Fruit fly (Drosophila melanogaster): Measurements from ENCODE around the gene CG13310.

The CG13310 gene

DNA sequence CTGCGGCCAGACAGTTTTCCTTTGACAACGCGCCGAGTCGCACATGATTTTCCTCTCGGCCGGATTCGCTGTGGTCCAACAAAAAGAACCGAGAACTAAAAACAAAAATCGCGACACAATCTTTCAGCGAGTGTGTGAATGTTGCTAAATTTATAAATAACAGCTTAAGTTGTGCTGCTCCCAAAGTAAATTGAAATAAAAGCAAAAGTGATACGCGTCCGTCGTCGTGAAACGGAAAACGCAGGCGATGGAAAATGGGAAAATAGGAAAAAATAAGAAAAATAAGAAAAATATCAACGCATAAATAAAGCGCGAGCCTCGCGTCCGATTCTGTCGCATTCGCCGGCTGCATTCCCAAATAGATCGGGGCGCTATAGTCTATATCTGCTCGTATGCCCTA, 46.7 kb downstream of the CG13310 start, which contains the start of gene Fhos:
Gene Fhos (plus strand): TSS at position 28 of the 400 bp plus-strand sequence.
- TF ChIP-seq fru (GFP tag; optimal IDR thresholded peaks at IDR 0.05) (no peak), GATAd (GFP tag; optimal IDR thresholded peaks at IDR 0.05) (no peak), sage (GFP tag; optimal IDR thresholded peaks at IDR 0.05) (no peak), CG32264 (GFP tag; optimal IDR thresholded peaks at IDR 0.05) (no peak)

DNA sequence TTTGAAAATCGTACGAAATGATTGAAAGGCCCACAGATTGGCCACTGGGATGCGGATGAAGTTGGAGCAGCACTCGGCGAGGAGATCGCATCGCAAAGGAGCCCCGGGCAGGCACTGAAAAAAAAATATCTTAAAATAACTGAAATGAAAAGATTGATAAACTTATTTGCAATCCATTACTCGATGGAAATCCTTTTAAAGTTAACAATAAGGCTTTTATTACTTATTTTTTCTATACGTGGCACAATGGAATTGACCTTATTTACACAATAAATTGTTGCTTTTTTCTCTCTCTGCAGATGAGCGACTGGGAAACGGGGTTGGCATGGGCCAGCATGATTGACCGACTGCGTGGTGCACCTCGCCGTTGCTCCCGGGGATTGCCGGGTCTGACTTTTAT, 49.1 kb downstream of the CG13310 start:
- TF ChIP-seq CrebA (GFP tag; optimal IDR thresholded peaks at IDR 0.05; ENCODE audit: borderline replicate concordance) (no peak), Abd-B (GFP tag; optimal IDR thresholded peaks at IDR 0.05) (no peak), pan (optimal IDR thresholded peaks at IDR 0.05) (no peak), GATAd (GFP tag; optimal IDR thresholded peaks at IDR 0.05) (no peak), Vsx2 (GFP tag; optimal IDR thresholded peaks at IDR 0.05; ENCODE audit: partially characterized antibody) (no peak), usp (GFP tag; optimal IDR thresholded peaks at IDR 0.05) (no peak), HLH106 (tag; optimal IDR thresholded peaks at IDR 0.05) (no peak), Jra (GFP tag; optimal IDR thresholded peaks at IDR 0.05) (no peak), Dfd (GFP tag; optimal IDR thresholded peaks at IDR 0.05) (no peak), N (GFP tag; optimal IDR thresholded peaks at IDR 0.05) (no peak), Hr78 (GFP tag; optimal IDR thresholded peaks at IDR 0.05) (no peak), CG32264 (GFP tag; optimal IDR thresholded peaks at IDR 0.05) (no peak), fru (GFP tag; optimal IDR thresholded peaks at IDR 0.05) (no peak), brk (GFP tag; optimal IDR thresholded peaks at IDR 0.05) (no peak), Rel (GFP tag; optimal IDR thresholded peaks at IDR 0.05) (no peak), Rel (tag; optimal IDR thresholded peaks at IDR 0.05) (no peak)

DNA sequence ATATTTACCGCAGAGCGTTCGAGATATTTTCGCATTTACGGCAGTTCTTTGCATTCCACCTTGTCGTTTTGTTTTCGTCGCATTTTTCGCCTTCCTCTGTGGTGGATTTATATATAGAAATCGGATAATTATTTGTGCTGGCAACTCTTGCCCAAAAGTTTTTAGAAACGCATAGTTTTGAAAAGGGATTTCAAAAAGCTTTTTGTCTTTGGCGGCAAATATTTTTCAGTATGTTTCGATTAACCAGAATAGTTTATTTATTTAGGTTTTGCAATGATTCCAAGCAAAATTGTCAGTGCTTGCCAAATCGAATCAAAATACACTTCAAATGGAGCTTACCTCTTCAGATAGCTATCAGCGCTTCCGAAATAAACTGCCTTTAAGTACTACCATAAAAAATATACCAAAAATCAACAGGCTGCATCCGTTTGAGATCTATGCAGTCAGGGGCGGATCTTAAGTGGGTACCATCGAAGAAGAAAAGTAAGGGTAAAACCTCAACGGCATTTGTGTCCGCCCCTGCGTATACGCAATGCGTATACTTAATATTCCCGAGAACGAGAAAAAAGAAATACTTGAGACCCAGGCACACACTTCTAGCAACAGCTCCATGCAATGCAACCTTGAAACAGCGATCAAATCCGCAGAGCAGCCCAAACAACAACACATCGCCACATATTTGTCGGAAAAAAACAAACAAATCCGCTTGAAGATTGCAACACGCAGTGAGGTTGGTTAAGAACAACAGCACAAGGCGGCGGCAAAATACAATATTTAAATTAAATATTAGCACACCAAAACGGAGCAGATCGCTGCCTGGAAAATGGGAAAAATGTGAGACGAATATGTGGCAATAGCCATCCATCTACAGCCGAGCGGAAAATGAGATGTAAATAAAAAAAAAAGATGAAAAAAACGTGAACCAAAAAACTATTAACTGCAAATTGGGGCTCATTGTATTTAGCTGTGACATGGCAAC, 50.4 kb downstream of the CG13310 start, which contains the start of gene CG13306:
Gene CG13306 (minus strand): TSS at position 51 of the 979 bp plus-strand sequence.
- TF ChIP-seq ey (GFP tag; optimal IDR thresholded peaks at IDR 0.05) (no peak), CG32264 (GFP tag; optimal IDR thresholded peaks at IDR 0.05) (no peak)

DNA sequence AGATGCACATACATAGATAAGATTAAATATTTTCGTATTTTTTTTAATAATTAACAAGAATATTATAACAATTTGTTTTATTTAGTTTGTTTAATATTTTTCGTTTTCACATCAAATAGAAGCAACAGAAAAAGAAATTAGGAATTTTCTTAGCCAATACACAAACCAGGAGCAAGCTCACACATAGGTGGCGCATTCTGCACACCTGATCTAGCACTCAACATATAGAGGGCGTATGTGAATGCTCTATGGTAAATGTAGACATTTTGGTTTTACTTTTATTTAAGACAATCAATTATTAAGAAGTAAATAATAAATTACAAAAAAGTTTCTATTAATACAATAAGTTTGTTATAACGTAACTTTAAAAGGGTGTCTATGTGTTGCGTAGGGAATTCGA, 51.5 kb downstream of the CG13310 start:
- peak; percentile 15 for TF ChIP-seq rgr (GFP tag; optimal IDR thresholded peaks at IDR 0.05)
- peak; percentile 19 for TF ChIP-seq HLH106 (tag; optimal IDR thresholded peaks at IDR 0.05)
- TF ChIP-seq Jra (GFP tag; optimal IDR thresholded peaks at IDR 0.05) = no peak
- TF ChIP-seq psq (GFP tag; optimal IDR thresholded peaks at IDR 0.05) = no peak
- TF ChIP-seq Myc (optimal IDR thresholded peaks at IDR 0.05) = no peak
- peak in 1 of 2 experiments; percentile 25 for TF ChIP-seq foxo (GFP tag; optimal IDR thresholded peaks at IDR 0.05)
- peak; percentile 41 for TF ChIP-seq sv (GFP tag; optimal IDR thresholded peaks at IDR 0.05)
- peak; percentile 9 for TF ChIP-seq h (GFP tag; optimal IDR thresholded peaks at IDR 0.05)
